Worm (Caenorhabditis elegans) whole organism, young adult: ENCODE data around the gene lrpc-1.

Experiments
- B0019.2 ChIP-seq: fragments of 200-800 bp; sonication (Bioruptor generic); conservative IDR thresholded peaks from 2 replicates; pipeline ENCODE4 v1.3.6; 2022; ENCODE audit warnings: missing genetic modification reagents, missing genetic modification characterization, missing compliant biosample characterization
- B0035.1 ChIP-seq: sonication (generic microtip); optimal IDR thresholded peaks from 2 replicates; lab custom pipeline; 2016; ENCODE audit warnings: missing genetic modification characterization, mild to moderate bottlenecking, missing compliant biosample characterization, missing genotype, missing genetic modification reagents
- B0261.1 ChIP-seq: sonication (generic microtip); optimal IDR thresholded peaks from 2 replicates; lab custom pipeline; 2016; ENCODE audit warnings: mild to moderate bottlenecking, missing genetic modification characterization, moderate library complexity, missing compliant biosample characterization
- C06A6.2 ChIP-seq: fragments of 200-800 bp; sonication (Bioruptor generic); conservative IDR thresholded peaks from 2 replicates; pipeline ENCODE4 v1.3.6; 2022; ENCODE audit warnings: missing genetic modification characterization, missing compliant biosample characterization
- C17E4.6 ChIP-seq: fragments of 200-800 bp; sonication (Bioruptor generic); IDR thresholded peaks from 2 replicates; pipeline ENCODE4 v1.3.6; 2022; ENCODE audit warnings: missing genetic modification reagents, missing genetic modification characterization, missing compliant biosample characterization
- F10E7.11 ChIP-seq: sonication (generic microtip); optimal IDR thresholded peaks from 2 replicates; lab custom pipeline; 2017; ENCODE audit warnings: mild to moderate bottlenecking, missing genetic modification characterization, moderate library complexity, missing compliant biosample characterization
- F22D6.2 ChIP-seq: sonication (generic microtip); optimal IDR thresholded peaks from 2 replicates; lab custom pipeline; 2016; ENCODE audit warnings: mild to moderate bottlenecking, missing genetic modification characterization, missing compliant biosample characterization
- F49E8.2 ChIP-seq: sonication (generic microtip); optimal IDR thresholded peaks from 3 replicates; lab custom pipeline; 2017; ENCODE audit warnings: missing genetic modification characterization, mild to moderate bottlenecking, missing compliant biosample characterization, antibody characterized with exemption, moderate library complexity; ENCODE audit not compliant: insufficient read depth
- F55B11.4 ChIP-seq: sonication (generic microtip); optimal IDR thresholded peaks from 2 replicates; lab custom pipeline; 2016; ENCODE audit warnings: missing compliant biosample characterization, missing genetic modification characterization, borderline replicate concordance; ENCODE audit not compliant: insufficient read depth
- K12H6.12 ChIP-seq: fragments of 200-800 bp; sonication (Bioruptor generic); optimal IDR thresholded peaks from 2 replicates; lab custom pipeline; 2018; ENCODE audit warnings: mild to moderate bottlenecking, missing genetic modification characterization, missing compliant biosample characterization
- T26A5.8 ChIP-seq: sonication (generic microtip); optimal IDR thresholded peaks from 2 replicates; lab custom pipeline; 2016; ENCODE audit warnings: missing genetic modification characterization, missing compliant biosample characterization
- Y67H2A.10 ChIP-seq: fragments of 200-800 bp; sonication (Bioruptor generic); conservative IDR thresholded peaks from 2 replicates; pipeline ENCODE4 v1.3.6; 2022; ENCODE audit warnings: missing genetic modification reagents, missing genetic modification characterization, missing compliant biosample characterization
- Y79H2A.3 ChIP-seq: fragments of 200-800 bp; sonication (Bioruptor generic); conservative IDR thresholded peaks from 2 replicates; pipeline ENCODE4 v1.3.6; 2022; ENCODE audit warnings: missing genetic modification reagents, missing genetic modification characterization, missing compliant biosample characterization
- ama-1 ChIP-seq, 3 experiments: fragments of 150-350 bp in 1 of 3; sonication (generic microtip) in 2 of 3; optimal IDR thresholded peaks; 2 replicates each; lab custom pipeline; 2014 to 2018; ENCODE audit warnings: missing biosample characterization in 2 of 3, missing genetic modification characterization in 2 of 3, missing genetic modification reagents in 2 of 3
- aptf-2 ChIP-seq: fragments of 200-800 bp; sonication (Bioruptor generic); conservative IDR thresholded peaks from 2 replicates; pipeline ENCODE4 v1.3.6; 2022; ENCODE audit warnings: missing genetic modification reagents, missing genetic modification characterization, missing compliant biosample characterization
- attf-3 ChIP-seq: fragments of 200-800 bp; sonication (Bioruptor generic); conservative IDR thresholded peaks from 2 replicates; pipeline ENCODE4 v1.3.6; 2022; ENCODE audit warnings: missing genetic modification reagents, missing genetic modification characterization, missing compliant biosample characterization
- cebp-1 ChIP-seq, 2 experiments: fragments of 200-800 bp in 1 of 2; sonication (Bioruptor generic) in 1 of 2; sonication (generic microtip) in 1 of 2; IDR thresholded peaks in 1 of 2; optimal IDR thresholded peaks in 1 of 2; 2 replicates each; pipeline versions ENCODE4 v1.3.6 to Lab custom; 2017 to 2022; ENCODE audit warnings: missing compliant biosample characterization in 2 of 2, missing genetic modification characterization in 2 of 2, mild to moderate bottlenecking in 1 of 2, missing genetic modification reagents in 1 of 2, moderate library complexity in 1 of 2
- dox-1 ChIP-seq: fragments of 200-800 bp; sonication (Bioruptor generic); IDR thresholded peaks from 2 replicates; pipeline ENCODE4 v1.3.6; 2022; ENCODE audit warnings: missing genetic modification reagents, missing genetic modification characterization, missing compliant biosample characterization
- dpff-1 ChIP-seq: sonication (generic microtip); optimal IDR thresholded peaks from 2 replicates; lab custom pipeline; 2017; ENCODE audit warnings: mild to moderate bottlenecking, missing genetic modification characterization, missing compliant biosample characterization
- dpl-1 ChIP-seq: fragments of 150-350 bp; optimal IDR thresholded peaks from 2 replicates; lab custom pipeline; 2014; ENCODE audit warnings: missing biosample characterization, missing genetic modification reagents, missing genetic modification characterization
- efl-1 ChIP-seq: fragments of 150-350 bp; optimal IDR thresholded peaks from 2 replicates; lab custom pipeline; 2014; ENCODE audit warnings: missing biosample characterization, missing genetic modification reagents, missing genetic modification characterization
- ekl-4 ChIP-seq: fragments of 200-800 bp; sonication (Bioruptor generic); IDR thresholded peaks from 2 replicates; pipeline ENCODE4 v1.3.6; 2022; ENCODE audit warnings: missing genetic modification reagents, missing genetic modification characterization, missing compliant biosample characterization
- gei-17 ChIP-seq: fragments of 200-800 bp; sonication (Bioruptor generic); optimal IDR thresholded peaks from 2 replicates; lab custom pipeline; 2018; ENCODE audit warnings: mild to moderate bottlenecking, missing genetic modification characterization, missing compliant biosample characterization
- hmg-20 ChIP-seq: fragments of 200-800 bp; sonication (Bioruptor generic); IDR thresholded peaks from 2 replicates; pipeline ENCODE4 v1.3.6; 2022; ENCODE audit warnings: missing genetic modification reagents, missing genetic modification characterization, missing compliant biosample characterization
- hrde-1 ChIP-seq: sonication (generic microtip); optimal IDR thresholded peaks from 2 replicates; lab custom pipeline; 2016; ENCODE audit warnings: missing genetic modification characterization, mild to moderate bottlenecking, missing compliant biosample characterization, moderate library complexity, missing genotype, missing genetic modification reagents, borderline replicate concordance
- hsf-1 ChIP-seq: fragments of 200-800 bp; sonication (Bioruptor generic); IDR thresholded peaks from 2 replicates; pipeline ENCODE4 v1.3.6; 2022; ENCODE audit warnings: missing genetic modification reagents, missing genetic modification characterization, missing compliant biosample characterization
- let-607 ChIP-seq, 2 experiments: fragments of 200-800 bp in 1 of 2; sonication (Bioruptor generic) in 1 of 2; sonication (generic microtip) in 1 of 2; optimal IDR thresholded peaks; 2 replicates each; lab custom pipeline; 2016 to 2018; ENCODE audit warnings: mild to moderate bottlenecking in 2 of 2, missing compliant biosample characterization in 2 of 2, missing genetic modification characterization in 2 of 2, moderate library complexity in 2 of 2, missing genotype in 1 of 2
- lin-35 ChIP-seq, 3 experiments: fragments of 150-350 bp in 2 of 3; sonication (generic microtip) in 1 of 3; optimal IDR thresholded peaks; 2 replicates each; lab custom pipeline; 2014 to 2018; ENCODE audit warnings: missing biosample characterization in 3 of 3, missing genetic modification characterization in 3 of 3, missing genetic modification reagents in 3 of 3
- lsy-27 ChIP-seq: sonication (generic microtip); optimal IDR thresholded peaks from 2 replicates; lab custom pipeline; 2017; ENCODE audit warnings: missing genetic modification characterization, mild to moderate bottlenecking, missing compliant biosample characterization, antibody characterized with exemption, missing genotype, borderline replicate concordance; ENCODE audit not compliant: insufficient read depth
- madf-8 ChIP-seq: fragments of 200-800 bp; sonication (Bioruptor generic); conservative IDR thresholded peaks from 2 replicates; pipeline ENCODE4 v1.3.6; 2022; ENCODE audit warnings: missing genetic modification reagents, missing genetic modification characterization, missing compliant biosample characterization
- mxl-1 ChIP-seq: sonication (generic microtip); optimal IDR thresholded peaks from 2 replicates; lab custom pipeline; 2016; ENCODE audit warnings: missing genetic modification characterization, missing compliant biosample characterization
- nhr-27 ChIP-seq: fragments of 200-800 bp; sonication (Bioruptor generic); optimal IDR thresholded peaks from 2 replicates; lab custom pipeline; 2018; ENCODE audit warnings: mild to moderate bottlenecking, missing genetic modification characterization, moderate library complexity, missing compliant biosample characterization
- nhr-80 ChIP-seq: sonication (generic microtip); optimal IDR thresholded peaks from 2 replicates; lab custom pipeline; 2016; ENCODE audit warnings: missing genetic modification characterization, missing compliant biosample characterization
- pbrm-1 ChIP-seq: fragments of 200-800 bp; sonication (Bioruptor generic); IDR thresholded peaks from 2 replicates; pipeline ENCODE4 v1.3.6; 2022; ENCODE audit warnings: missing genetic modification reagents, missing genetic modification characterization, missing compliant biosample characterization
- repo-1 ChIP-seq: sonication (generic microtip); optimal IDR thresholded peaks from 2 replicates; lab custom pipeline; 2017; ENCODE audit warnings: mild to moderate bottlenecking, missing genetic modification characterization, missing compliant biosample characterization
- snpc-1.1 ChIP-seq: sonication (generic microtip); optimal IDR thresholded peaks from 2 replicates; lab custom pipeline; 2017; ENCODE audit warnings: missing genetic modification characterization, mild to moderate bottlenecking, missing compliant biosample characterization, antibody characterized with exemption, moderate library complexity, missing genotype, missing genetic modification reagents; ENCODE audit not compliant: insufficient read depth
- snpc-1.3 ChIP-seq: sonication (generic microtip); optimal IDR thresholded peaks from 2 replicates; lab custom pipeline; 2017; ENCODE audit warnings: missing genetic modification characterization, mild to moderate bottlenecking, missing compliant biosample characterization, antibody characterized with exemption, moderate library complexity, missing genotype, missing genetic modification reagents; ENCODE audit not compliant: insufficient read depth
- snpc-4 ChIP-seq, 5 experiments: fragments of 150-350 bp in 1 of 5; sonication (generic microtip) in 4 of 5; optimal IDR thresholded peaks; 2 replicates each; lab custom pipeline; 2014 to 2018; ENCODE audit warnings: missing genetic modification characterization in 5 of 5, missing biosample characterization in 3 of 5, antibody characterized with exemption in 2 of 5, mild to moderate bottlenecking in 2 of 5, missing compliant biosample characterization in 2 of 5, missing genotype in 2 of 5, moderate library complexity in 2 of 5, missing genetic modification reagents in 1 of 5
- tbx-9 ChIP-seq: sonication (generic microtip); optimal IDR thresholded peaks from 2 replicates; lab custom pipeline; 2016; ENCODE audit warnings: borderline replicate concordance, missing genetic modification characterization, inconsistent platforms, missing compliant biosample characterization
- unc-62 ChIP-seq: fragments of 150-350 bp; optimal IDR thresholded peaks from 2 replicates; lab custom pipeline; 2014; ENCODE audit warnings: missing biosample characterization, missing genetic modification reagents, missing genetic modification characterization
- ztf-22 ChIP-seq: fragments of 200-800 bp; sonication (Bioruptor generic); optimal IDR thresholded peaks from 2 replicates; lab custom pipeline; 2018; ENCODE audit warnings: mild to moderate bottlenecking, missing genetic modification characterization, moderate library complexity, missing compliant biosample characterization
- ztf-26 ChIP-seq: sonication (generic microtip); optimal IDR thresholded peaks from 2 replicates; lab custom pipeline; 2017; ENCODE audit warnings: missing genetic modification characterization, missing compliant biosample characterization
- ztf-28 ChIP-seq: fragments of 200-800 bp; sonication (Bioruptor generic); IDR thresholded peaks from 2 replicates; pipeline ENCODE4 v1.3.6; 2022; ENCODE audit warnings: missing genetic modification reagents, missing genetic modification characterization, missing compliant biosample characterization

lrpc-1 gene

ce11 chrV:5587042-5587441 lies 26.0 kb downstream of the lrpc-1 start (continued):
- TF ChIP-seq dpff-1: no peak
- TF ChIP-seq snpc-4 (GFP tag; optimal IDR thresholded peaks at IDR 0.05; lab: Kevin White, UChicago): peak; percentile 81
- peak; percentile 86 to 98 (median 96) for TF ChIP-seq snpc-4 (tag; optimal IDR thresholded peaks at IDR 0.05; lab: Kevin White, UChicago)
- TF ChIP-seq B0035.1: no peak
- no peak for TF ChIP-seq ztf-22
- no peak for TF ChIP-seq let-607 (tag; optimal IDR thresholded peaks at IDR 0.05; lab: Kevin White, UChicago)
- TF ChIP-seq K12H6.12 (tag; lab: Kevin White, UChicago): no peak
- no peak for TF ChIP-seq F49E8.2 (tag; lab: Kevin White, UChicago)
- TF ChIP-seq ztf-28: no peak
- no peak for TF ChIP-seq F55B11.4 (tag; lab: Kevin White, UChicago)
- no peak for TF ChIP-seq unc-62 (GFP tag; lab: Kevin White, UChicago)
- TF ChIP-seq C06A6.2 (GFP tag; lab: Robert Waterston, UW): peak; percentile 67
- TF ChIP-seq repo-1 (tag; lab: Kevin White, UChicago): no peak
- TF ChIP-seq B0019.2 (GFP tag; lab: Robert Waterston, UW): no peak
- no peak for TF ChIP-seq hmg-20 (GFP tag; lab: Robert Waterston, UW)
- no peak for TF ChIP-seq C17E4.6 (GFP tag; lab: Robert Waterston, UW)
- no peak for TF ChIP-seq lsy-27 (tag; lab: Kevin White, UChicago)
- no peak for TF ChIP-seq attf-3
- no peak for TF ChIP-seq ekl-4 (GFP tag; lab: Robert Waterston, UW)
- no peak for TF ChIP-seq pbrm-1
- peak; percentile 75 for TF ChIP-seq ztf-26
- no peak for TF ChIP-seq Y67H2A.10 (GFP tag; lab: Robert Waterston, UW)
- no peak for TF ChIP-seq hsf-1 (GFP tag; lab: Robert Waterston, UW)
- TF ChIP-seq nhr-27 (tag; lab: Kevin White, UChicago): no peak
- no peak for TF ChIP-seq F22D6.2 (tag; lab: Kevin White, UChicago)
- TF ChIP-seq, all 124 proteins: peak for 13

- TF ChIP-seq ekl-4 (GFP tag; lab: Robert Waterston, UW) (no peak), mxl-1 (tag; lab: Kevin White, UChicago) (no peak), Y79H2A.3 (GFP tag; lab: Robert Waterston, UW) (no peak), F10E7.11 (tag; lab: Kevin White, UChicago) (no peak), let-607 (tag; optimal IDR thresholded peaks at IDR 0.05; lab: Kevin White, UChicago) (no peak), lin-35 (GFP tag; optimal IDR thresholded peaks at IDR 0.05; lab: Kevin White, UChicago) (no peak), B0261.1 (tag; lab: Kevin White, UChicago) (no peak), tbx-9 (tag; lab: Kevin White, UChicago) (no peak), gei-17 (GFP tag; lab: Kevin White, UChicago) (no peak), snpc-1.3 (tag; lab: Kevin White, UChicago) (no peak), T26A5.8 (tag; lab: Kevin White, UChicago) (no peak)
Observed at ce11 chrV:5584833-5585232, 28.2 kb downstream of the lrpc-1 start, which contains the start of gene CD4.11. CD4.11 (plus strand) TSS chrV:5585133.

ce11 chrV:5584293-5584776 lies 28.7 kb downstream of the lrpc-1 start, which contains the start of gene pas-6:
pas-6 (minus strand) TSS chrV:5584343.
- no peak for TF ChIP-seq nhr-80 (tag; lab: Kevin White, UChicago)
- no peak for TF ChIP-seq C06A6.2 (GFP tag; lab: Robert Waterston, UW)
- TF ChIP-seq ama-1 (optimal IDR thresholded peaks at IDR 0.05; lab: Kevin White, UChicago): no peak
- no peak for TF ChIP-seq ama-1 (GFP tag; optimal IDR thresholded peaks at IDR 0.05; lab: Kevin White, UChicago)
- peak; percentile 39 for TF ChIP-seq snpc-1.1 (tag; lab: Kevin White, UChicago)
- 0 out of 2 replicates have a peak, but pooled peaks have one; percentile 5 for TF ChIP-seq dox-1 (GFP tag; lab: Robert Waterston, UW)
- TF ChIP-seq madf-8 (GFP tag; lab: Robert Waterston, UW): peak; percentile 97
- peak; percentile 81 for TF ChIP-seq dpl-1 (GFP tag; lab: Kevin White, UChicago)
- TF ChIP-seq cebp-1 (GFP tag; IDR thresholded peaks at IDR 0.05; lab: Robert Waterston, UW): no peak
- TF ChIP-seq cebp-1 (tag; optimal IDR thresholded peaks at IDR 0.05; lab: Kevin White, UChicago): peak; percentile 25
- no peak for TF ChIP-seq aptf-2 (GFP tag; lab: Robert Waterston, UW)
- TF ChIP-seq efl-1: peak; percentile 97
- peak; percentile 61 for TF ChIP-seq B0019.2 (GFP tag; lab: Robert Waterston, UW)
- TF ChIP-seq hrde-1 (tag; lab: Kevin White, UChicago): no peak
